Worm (Caenorhabditis elegans): ENCODE measurements around the gene F41G3.3.
A peak's percentile ranks its signal among the peaks of the same experiment; 100 is the strongest.

Gene F41G3.3

DNA sequence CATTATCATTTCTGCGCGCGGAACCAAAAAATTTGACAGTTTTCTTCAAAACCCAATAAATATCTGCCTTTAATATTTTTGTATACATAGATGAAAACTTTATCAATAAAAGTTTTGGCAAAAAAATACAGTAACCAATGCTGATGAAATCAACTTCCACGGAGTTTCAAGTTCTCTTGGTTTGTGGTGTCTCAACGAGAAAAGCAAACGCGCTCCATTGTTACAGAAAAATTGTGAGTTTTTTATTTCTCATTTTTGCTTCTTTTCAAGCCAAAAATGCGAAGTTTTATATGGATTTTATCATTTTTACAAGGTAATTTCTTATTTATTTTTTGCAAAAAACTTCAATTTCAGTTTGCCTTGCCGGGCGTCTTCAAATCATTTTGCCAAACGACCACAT is 21.7 kb upstream of the F41G3.3 start, which contains the start of gene T14B4.3 (continued):
- TF ChIP-seq egl-27 (tag; optimal IDR thresholded peaks at IDR 0.05): no peak
- peak; percentile 52 for TF ChIP-seq pax-3 (tag; optimal IDR thresholded peaks at IDR 0.05)
- peak; percentile 73 for TF ChIP-seq nhr-71 (tag; optimal IDR thresholded peaks at IDR 0.05)
- peak; percentile 57 for TF ChIP-seq mep-1 (tag; optimal IDR thresholded peaks at IDR 0.05)
- TF ChIP-seq mab-9 (GFP tag; IDR thresholded peaks at IDR 0.05): no peak
- TF ChIP-seq lir-3 (tag; optimal IDR thresholded peaks at IDR 0.05; ENCODE audit: poor library complexity): peak; percentile 77
- peak; percentile 53 to 72 (median 71) for TF ChIP-seq dpl-1 (GFP tag; optimal IDR thresholded peaks at IDR 0.05)
- no peak for TF ChIP-seq egl-13 (tag; optimal IDR thresholded peaks at IDR 0.05)
- TF ChIP-seq hpl-2 (GFP tag; optimal IDR thresholded peaks at IDR 0.05): no peak
- peak; percentile 75 for TF ChIP-seq lin-14 (GFP tag; optimal IDR thresholded peaks at IDR 0.05)
- TF ChIP-seq xbp-1 (tag; optimal IDR thresholded peaks at IDR 0.05): peak; percentile 50
- TF ChIP-seq nhr-28 (tag; optimal IDR thresholded peaks at IDR 0.05): no peak
- TF ChIP-seq ceh-88 (GFP tag; IDR thresholded peaks at IDR 0.05): 0 out of 2 replicates have a peak, but pooled peaks have one; percentile 45
- no peak for TF ChIP-seq nhr-84 (tag; optimal IDR thresholded peaks at IDR 0.05)
- no peak for TF ChIP-seq ceh-63 (GFP tag; optimal IDR thresholded peaks at IDR 0.05)
- TF ChIP-seq nhr-90 (tag; optimal IDR thresholded peaks at IDR 0.05; ENCODE audit: poor library complexity): peak; percentile 59
- peak; percentile 61 for TF ChIP-seq nhr-47 (tag; optimal IDR thresholded peaks at IDR 0.05)
- peak in 2 of 3 experiments; percentile 41 to 64 for TF ChIP-seq ceh-82 (tag; optimal IDR thresholded peaks at IDR 0.05)
- TF ChIP-seq sup-37 (GFP tag; optimal IDR thresholded peaks at IDR 0.05): no peak
- TF ChIP-seq ets-5 (GFP tag; IDR thresholded peaks at IDR 0.05): no peak
- no peak for TF ChIP-seq aly-2 (tag; optimal IDR thresholded peaks at IDR 0.05)
- TF ChIP-seq alr-1 (tag; optimal IDR thresholded peaks at IDR 0.05; ENCODE audit: borderline replicate concordance): no peak
- peak; percentile 83 for TF ChIP-seq C16A3.4 (tag; optimal IDR thresholded peaks at IDR 0.05)
- TF ChIP-seq snpc-4 (tag; optimal IDR thresholded peaks at IDR 0.05): no peak
- TF ChIP-seq blmp-1 (tag; optimal IDR thresholded peaks at IDR 0.05): peak; percentile 61
- no peak for TF ChIP-seq pag-3 (tag; optimal IDR thresholded peaks at IDR 0.05; ENCODE audit: borderline replicate concordance, insufficient read depth)
- no peak for TF ChIP-seq tlp-1 (tag; optimal IDR thresholded peaks at IDR 0.05)
- no peak for TF ChIP-seq elt-2 (tag; optimal IDR thresholded peaks at IDR 0.05)
- no peak for TF ChIP-seq nhr-12 (tag; optimal IDR thresholded peaks at IDR 0.05)
- TF ChIP-seq ama-1 (optimal IDR thresholded peaks at IDR 0.05): no peak
- TF ChIP-seq swsn-7 (tag; optimal IDR thresholded peaks at IDR 0.05): peak; percentile 45
- no peak for TF ChIP-seq ceh-90 (tag; optimal IDR thresholded peaks at IDR 0.05)
- peak; percentile 20 for TF ChIP-seq vab-15 (tag; optimal IDR thresholded peaks at IDR 0.05)
- no peak for TF ChIP-seq sptf-1 (tag; optimal IDR thresholded peaks at IDR 0.05)
- TF ChIP-seq tbx-2 (tag; optimal IDR thresholded peaks at IDR 0.05): peak; percentile 54
- no peak for TF ChIP-seq irx-1 (tag; optimal IDR thresholded peaks at IDR 0.05)
- TF ChIP-seq nhr-76 (tag; optimal IDR thresholded peaks at IDR 0.05): no peak
- no peak for TF ChIP-seq mef-2 (tag; optimal IDR thresholded peaks at IDR 0.05)

DNA sequence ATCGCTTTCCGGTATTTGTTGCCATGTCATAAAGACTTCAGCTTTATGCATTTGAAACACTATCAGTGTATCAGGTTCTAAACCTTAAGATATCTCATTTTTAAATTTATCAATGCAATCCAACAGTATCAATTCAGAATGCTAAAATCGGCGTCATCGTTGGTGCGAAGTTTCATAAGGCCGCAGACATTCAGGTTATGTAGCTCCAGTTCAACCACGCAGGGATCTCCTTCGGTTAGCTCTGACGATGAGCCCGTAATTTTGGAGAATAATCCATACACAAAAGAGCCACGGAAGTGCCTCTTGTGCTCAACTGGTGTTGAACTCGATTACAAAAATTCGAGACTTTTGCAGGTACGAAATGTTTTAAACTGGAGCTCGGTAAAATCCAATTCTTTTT is 20.3 kb upstream of the F41G3.3 start, which contains the start of gene mrps-18.C:
Gene mrps-18.C, plus strand, starts transcription at position 138 of the 400 bp plus-strand sequence.
- no peak for TF ChIP-seq vab-15 (tag; optimal IDR thresholded peaks at IDR 0.05)

DNA sequence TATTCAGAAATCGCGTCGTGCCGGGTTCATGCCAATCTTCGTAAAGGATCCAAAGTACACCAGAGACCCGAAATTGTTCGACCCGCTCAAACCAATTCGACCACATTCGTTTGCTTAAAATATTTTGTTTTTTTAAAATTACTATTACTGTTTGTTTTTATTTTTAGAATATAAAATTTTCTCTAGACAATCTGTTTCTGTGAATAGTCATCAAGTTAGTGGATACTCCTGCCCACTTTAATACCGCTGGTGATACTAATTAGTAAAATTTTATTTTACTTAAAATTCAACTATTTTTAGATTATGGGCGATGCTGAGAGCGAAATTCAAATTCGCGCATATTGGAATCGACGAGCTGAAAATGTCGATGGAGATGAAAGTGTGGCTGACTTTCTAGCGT is 19.7 kb upstream of the F41G3.3 start, which contains the start of gene T14B4.1:
Gene T14B4.1, plus strand, starts transcription at position 301 of the 400 bp plus-strand sequence.
- TF ChIP-seq unc-86 (tag; optimal IDR thresholded peaks at IDR 0.05) (no peak), efl-1 (optimal IDR thresholded peaks at IDR 0.05) (no peak), efl-1 (GFP tag; optimal IDR thresholded peaks at IDR 0.05 in 1 of 2) (no peak), nhr-12 (tag; optimal IDR thresholded peaks at IDR 0.05) (no peak), unc-130 (tag; optimal IDR thresholded peaks at IDR 0.05) (no peak), lir-3 (tag; optimal IDR thresholded peaks at IDR 0.05; ENCODE audit: poor library complexity) (no peak), efl-3 (GFP tag; optimal IDR thresholded peaks at IDR 0.05) (no peak), nhr-28 (tag; optimal IDR thresholded peaks at IDR 0.05) (no peak), nhr-47 (tag; optimal IDR thresholded peaks at IDR 0.05) (no peak), elt-2 (tag; optimal IDR thresholded peaks at IDR 0.05) (no peak), dpl-1 (GFP tag; optimal IDR thresholded peaks at IDR 0.05) (no peak), egl-27 (tag; optimal IDR thresholded peaks at IDR 0.05) (no peak), C34B4.2 (tag; optimal IDR thresholded peaks at IDR 0.05) (no peak), lsy-2 (tag; optimal IDR thresholded peaks at IDR 0.05) (no peak), F16B12.6 (tag; optimal IDR thresholded peaks at IDR 0.05) (no peak), ces-1 (GFP tag; optimal IDR thresholded peaks at IDR 0.05) (no peak), pqm-1 (tag; optimal IDR thresholded peaks at IDR 0.05) (no peak), ceh-63 (GFP tag; optimal IDR thresholded peaks at IDR 0.05) (no peak), grh-1 (GFP tag; IDR thresholded peaks at IDR 0.05) (no peak)
